Worm (Caenorhabditis elegans) whole organism, young adult: ENCODE results near the gene dhhc-4.
"Not testable (repeated sequence)": the region's sequence is repeated elsewhere in the genome, so short reads cannot be mapped to it uniquely, and the experiment has no call there.

Experiments used
- B0261.1 ChIP-seq: sonication (generic microtip); optimal IDR thresholded peaks from 2 replicates; lab custom pipeline; 2016; ENCODE audit warnings: mild to moderate bottlenecking, missing genetic modification characterization, moderate library complexity, missing compliant biosample characterization
- B0336.3 ChIP-seq: fragments of 200-800 bp; sonication (Bioruptor generic); IDR thresholded peaks from 2 replicates; pipeline ENCODE4 v1.3.6; 2022; ENCODE audit warnings: missing genetic modification characterization, missing compliant biosample characterization
- F23B12.7 ChIP-seq: sonication (generic microtip); optimal IDR thresholded peaks from 2 replicates; lab custom pipeline; 2017; ENCODE audit warnings: missing genetic modification characterization, mild to moderate bottlenecking, missing compliant biosample characterization, antibody characterized with exemption, moderate library complexity; ENCODE audit not compliant: insufficient read depth
- F33H1.4 ChIP-seq: fragments of 200-800 bp; sonication (Bioruptor generic); IDR thresholded peaks from 2 replicates; pipeline ENCODE4 v1.3.6; 2022; ENCODE audit warnings: missing genetic modification reagents, missing genetic modification characterization, missing compliant biosample characterization
- F37B4.10 ChIP-seq: fragments of 200-800 bp; sonication (Bioruptor generic); IDR thresholded peaks from 2 replicates; pipeline ENCODE4 v1.3.6; 2022; ENCODE audit warnings: missing genetic modification characterization, missing compliant biosample characterization
- T26A5.8 ChIP-seq: sonication (generic microtip); optimal IDR thresholded peaks from 2 replicates; lab custom pipeline; 2016; ENCODE audit warnings: missing genetic modification characterization, missing compliant biosample characterization
- Y53G8AR.9 ChIP-seq: fragments of 200-800 bp; sonication (Bioruptor generic); conservative IDR thresholded peaks from 2 replicates; pipeline ENCODE4 v1.3.6; 2022; ENCODE audit warnings: missing genetic modification reagents, missing genetic modification characterization, missing compliant biosample characterization
- Y56A3A.18 ChIP-seq: fragments of 200-800 bp; sonication (Bioruptor generic); IDR thresholded peaks from 2 replicates; pipeline ENCODE4 v1.3.6; 2022; ENCODE audit warnings: missing genetic modification reagents, missing genetic modification characterization, missing compliant biosample characterization
- Y79H2A.3 ChIP-seq: fragments of 200-800 bp; sonication (Bioruptor generic); conservative IDR thresholded peaks from 2 replicates; pipeline ENCODE4 v1.3.6; 2022; ENCODE audit warnings: missing genetic modification reagents, missing genetic modification characterization, missing compliant biosample characterization
- attf-3 ChIP-seq: fragments of 200-800 bp; sonication (Bioruptor generic); conservative IDR thresholded peaks from 2 replicates; pipeline ENCODE4 v1.3.6; 2022; ENCODE audit warnings: missing genetic modification reagents, missing genetic modification characterization, missing compliant biosample characterization
- ccch-3 ChIP-seq: fragments of 200-800 bp; sonication (Bioruptor generic); optimal IDR thresholded peaks from 2 replicates; lab custom pipeline; 2018; ENCODE audit warnings: mild to moderate bottlenecking, missing genetic modification characterization, missing compliant biosample characterization
- cebp-1 ChIP-seq, 2 experiments: fragments of 200-800 bp in 1 of 2; sonication (Bioruptor generic) in 1 of 2; sonication (generic microtip) in 1 of 2; IDR thresholded peaks in 1 of 2; optimal IDR thresholded peaks in 1 of 2; 2 replicates each; pipeline versions ENCODE4 v1.3.6 to Lab custom; 2017 to 2022; ENCODE audit warnings: missing compliant biosample characterization in 2 of 2, missing genetic modification characterization in 2 of 2, mild to moderate bottlenecking in 1 of 2, missing genetic modification reagents in 1 of 2, moderate library complexity in 1 of 2
- dox-1 ChIP-seq: fragments of 200-800 bp; sonication (Bioruptor generic); IDR thresholded peaks from 2 replicates; pipeline ENCODE4 v1.3.6; 2022; ENCODE audit warnings: missing genetic modification reagents, missing genetic modification characterization, missing compliant biosample characterization
- egl-18 ChIP-seq: fragments of 200-800 bp; sonication (Bioruptor generic); IDR thresholded peaks from 2 replicates; pipeline ENCODE4 v1.3.6; 2022; ENCODE audit warnings: missing genetic modification reagents, missing genetic modification characterization, missing compliant biosample characterization
- egrh-3 ChIP-seq: fragments of 200-800 bp; sonication (Bioruptor generic); IDR thresholded peaks from 2 replicates; pipeline ENCODE4 v1.3.6; 2022; ENCODE audit warnings: missing genetic modification reagents, missing genetic modification characterization, missing compliant biosample characterization
- ekl-4 ChIP-seq: fragments of 200-800 bp; sonication (Bioruptor generic); IDR thresholded peaks from 2 replicates; pipeline ENCODE4 v1.3.6; 2022; ENCODE audit warnings: missing genetic modification reagents, missing genetic modification characterization, missing compliant biosample characterization
- him-1 ChIP-seq: sonication (generic microtip); optimal IDR thresholded peaks from 2 replicates; lab custom pipeline; 2016; ENCODE audit warnings: missing genotype, missing genetic modification reagents, missing genetic modification characterization, missing compliant biosample characterization
- hmg-1.2 ChIP-seq: fragments of 200-800 bp; sonication (Bioruptor generic); IDR thresholded peaks from 2 replicates; pipeline ENCODE4 v1.3.6; 2022; ENCODE audit warnings: missing genetic modification reagents, missing genetic modification characterization, missing compliant biosample characterization
- hmg-20 ChIP-seq: fragments of 200-800 bp; sonication (Bioruptor generic); IDR thresholded peaks from 2 replicates; pipeline ENCODE4 v1.3.6; 2022; ENCODE audit warnings: missing genetic modification reagents, missing genetic modification characterization, missing compliant biosample characterization
- lin-26 ChIP-seq: fragments of 200-800 bp; sonication (Bioruptor generic); IDR thresholded peaks from 2 replicates; pipeline ENCODE4 v1.3.6; 2022; ENCODE audit warnings: missing genetic modification reagents, missing genetic modification characterization, missing compliant biosample characterization
- lin-35 ChIP-seq, 3 experiments: fragments of 150-350 bp in 2 of 3; sonication (generic microtip) in 1 of 3; optimal IDR thresholded peaks; 2 replicates each; lab custom pipeline; 2014 to 2018; ENCODE audit warnings: missing biosample characterization in 3 of 3, missing genetic modification characterization in 3 of 3, missing genetic modification reagents in 3 of 3
- madf-3 ChIP-seq: fragments of 200-800 bp; sonication (Bioruptor generic); IDR thresholded peaks from 2 replicates; pipeline ENCODE4 v1.3.6; 2022; ENCODE audit warnings: missing genetic modification reagents, missing genetic modification characterization, missing compliant biosample characterization
- madf-6 ChIP-seq: fragments of 200-800 bp; sonication (Bioruptor generic); IDR thresholded peaks from 2 replicates; pipeline ENCODE4 v1.3.6; 2022; ENCODE audit warnings: missing genetic modification reagents, missing genetic modification characterization, missing compliant biosample characterization
- madf-8 ChIP-seq: fragments of 200-800 bp; sonication (Bioruptor generic); conservative IDR thresholded peaks from 2 replicates; pipeline ENCODE4 v1.3.6; 2022; ENCODE audit warnings: missing genetic modification reagents, missing genetic modification characterization, missing compliant biosample characterization
- mcd-1 ChIP-seq: fragments of 200-800 bp; sonication (Bioruptor generic); IDR thresholded peaks from 2 replicates; pipeline ENCODE4 v1.3.6; 2022; ENCODE audit warnings: missing genetic modification reagents, missing genetic modification characterization, missing compliant biosample characterization
- nhr-80 ChIP-seq: sonication (generic microtip); optimal IDR thresholded peaks from 2 replicates; lab custom pipeline; 2016; ENCODE audit warnings: missing genetic modification characterization, missing compliant biosample characterization
- nhr-90 ChIP-seq: sonication (generic microtip); optimal IDR thresholded peaks from 2 replicates; lab custom pipeline; 2016; ENCODE audit warnings: missing genotype, mild to moderate bottlenecking, missing genetic modification characterization, missing compliant biosample characterization
- pbrm-1 ChIP-seq: fragments of 200-800 bp; sonication (Bioruptor generic); IDR thresholded peaks from 2 replicates; pipeline ENCODE4 v1.3.6; 2022; ENCODE audit warnings: missing genetic modification reagents, missing genetic modification characterization, missing compliant biosample characterization
- rec-8 ChIP-seq, 2 experiments: sonication (generic microtip); optimal IDR thresholded peaks; 2 replicates each; lab custom pipeline; 2016; ENCODE audit warnings: mild to moderate bottlenecking in 2 of 2, missing genetic modification characterization in 2 of 2, missing genetic modification reagents in 2 of 2, missing genotype in 2 of 2, missing biosample characterization in 1 of 2, missing compliant biosample characterization in 1 of 2, moderate library complexity in 1 of 2
- repo-1 ChIP-seq: sonication (generic microtip); optimal IDR thresholded peaks from 2 replicates; lab custom pipeline; 2017; ENCODE audit warnings: mild to moderate bottlenecking, missing genetic modification characterization, missing compliant biosample characterization
- rpc-1 ChIP-seq, 2 experiments: fragments of 150-350 bp in 1 of 2; sonication (generic microtip) in 1 of 2; optimal IDR thresholded peaks; 2 replicates each; lab custom pipeline; 2014 to 2018; ENCODE audit warnings: missing biosample characterization in 1 of 2, missing genetic modification characterization in 1 of 2, missing genetic modification reagents in 1 of 2, missing genotype in 1 of 2
- sdz-38 ChIP-seq: sonication (generic microtip); optimal IDR thresholded peaks from 2 replicates; lab custom pipeline; 2016; ENCODE audit warnings: missing genotype, missing genetic modification characterization, missing compliant biosample characterization
- somi-1 ChIP-seq: fragments of 200-800 bp; sonication (Bioruptor generic); optimal IDR thresholded peaks from 2 replicates; lab custom pipeline; 2018; ENCODE audit warnings: mild to moderate bottlenecking, missing genetic modification characterization, missing compliant biosample characterization
- tbp1 ChIP-seq: fragments of 200-800 bp; sonication (Bioruptor generic); optimal IDR thresholded peaks from 2 replicates; lab custom pipeline; 2018; ENCODE audit warnings: mild to moderate bottlenecking, missing genetic modification characterization, missing compliant biosample characterization
- xnd-1 ChIP-seq: sonication (generic microtip); optimal IDR thresholded peaks from 2 replicates; lab custom pipeline; 2016; ENCODE audit warnings: missing genotype, missing genetic modification reagents, missing genetic modification characterization, missing compliant biosample characterization
- ztf-28 ChIP-seq: fragments of 200-800 bp; sonication (Bioruptor generic); IDR thresholded peaks from 2 replicates; pipeline ENCODE4 v1.3.6; 2022; ENCODE audit warnings: missing genetic modification reagents, missing genetic modification characterization, missing compliant biosample characterization
- ztf-6 ChIP-seq: fragments of 200-800 bp; sonication (Bioruptor generic); IDR thresholded peaks from 2 replicates; pipeline ENCODE4 v1.3.6; 2022; ENCODE audit warnings: missing genetic modification reagents, missing genetic modification characterization, missing compliant biosample characterization

dhhc-4 gene

DNA sequence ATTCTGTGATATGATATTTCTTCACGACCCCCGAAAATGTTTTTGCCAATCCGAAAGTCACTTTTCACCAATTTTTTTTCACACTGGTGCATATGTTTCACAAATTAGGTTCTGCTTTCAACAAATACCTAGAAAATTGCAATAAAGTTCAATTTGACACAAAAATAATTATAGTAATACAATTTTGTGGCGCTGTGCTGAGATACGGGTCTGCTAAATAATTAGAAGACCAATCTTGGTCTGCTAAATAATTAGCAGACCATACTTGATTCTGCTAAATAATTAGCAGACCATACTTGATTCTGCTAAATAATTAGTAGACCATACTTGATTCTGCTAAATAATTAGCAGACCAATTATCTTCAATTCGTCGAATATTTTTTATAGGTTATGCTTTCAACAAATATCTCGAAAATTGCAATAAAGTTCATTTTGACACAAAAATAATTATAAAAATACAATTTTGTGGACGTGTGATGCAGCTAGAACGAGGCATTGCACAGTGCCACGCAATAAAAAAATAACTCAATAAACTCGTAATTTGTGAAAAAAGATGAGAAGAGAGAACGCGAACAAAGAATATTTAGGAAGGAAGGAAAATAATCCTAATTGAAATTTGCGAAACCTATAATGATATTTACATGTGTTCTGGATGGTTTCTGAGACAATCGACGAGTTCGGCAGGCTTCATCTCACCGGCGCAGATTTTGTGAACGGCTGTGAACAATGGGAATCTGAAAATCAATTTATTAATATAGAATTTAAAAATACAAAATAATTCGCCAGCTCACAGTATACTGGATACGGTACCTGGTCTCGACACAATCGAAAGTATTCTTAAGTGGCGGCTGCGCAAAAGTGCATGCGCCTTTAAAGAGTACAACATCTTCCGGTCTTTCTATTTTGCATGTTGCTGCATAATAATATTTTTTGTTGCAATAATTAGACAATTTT lies 13.6 kb downstream of the dhhc-4 start:
- TF ChIP-seq somi-1 (GFP tag; lab: Kevin White, UChicago) = peak; percentile 2
- peak; percentile 98 for TF ChIP-seq him-1 (tag; lab: Kevin White, UChicago)
- peak in 1 of 3 experiments; percentile 2 for TF ChIP-seq lin-35 (GFP tag; optimal IDR thresholded peaks at IDR 0.05; lab: Kevin White, UChicago)
- TF ChIP-seq egl-18 = no peak
- TF ChIP-seq sdz-38 (tag; lab: Kevin White, UChicago) = no peak
- no peak for TF ChIP-seq Y79H2A.3 (GFP tag; lab: Robert Waterston, UW)
- TF ChIP-seq B0261.1 = no peak
- TF ChIP-seq egrh-3 (GFP tag; lab: Robert Waterston, UW) = no peak
- TF ChIP-seq xnd-1 (tag; lab: Kevin White, UChicago) = no peak
- peak; percentile 63; the same call in 1 of the 2 replicates for TF ChIP-seq B0336.3 (GFP tag; lab: Robert Waterston, UW)
- no peak for TF ChIP-seq nhr-90 (tag; lab: Kevin White, UChicago)
- TF ChIP-seq repo-1 (tag; lab: Kevin White, UChicago) = peak; percentile 77
- peak; percentile 72; the same call in 1 of the 2 replicates for TF ChIP-seq Y56A3A.18 (GFP tag; lab: Robert Waterston, UW)
- no peak for TF ChIP-seq hmg-20
- TF ChIP-seq cebp-1 (GFP tag; IDR thresholded peaks at IDR 0.05; lab: Robert Waterston, UW) = no peak
- TF ChIP-seq cebp-1 (tag; optimal IDR thresholded peaks at IDR 0.05; lab: Kevin White, UChicago) = no peak
- TF ChIP-seq rec-8 (tag; optimal IDR thresholded peaks at IDR 0.05; lab: Kevin White, UChicago) = no peak
- TF ChIP-seq ztf-6 (GFP tag; lab: Robert Waterston, UW) = no peak
- no peak for TF ChIP-seq attf-3 (GFP tag; lab: Robert Waterston, UW)
- peak; percentile 25; the same call in 1 of the 2 replicates for TF ChIP-seq pbrm-1
- no peak for TF ChIP-seq nhr-80 (tag; lab: Kevin White, UChicago)
- TF ChIP-seq F33H1.4 (GFP tag; lab: Robert Waterston, UW) = no peak
- no peak for TF ChIP-seq ccch-3 (GFP tag; lab: Kevin White, UChicago)
- TF ChIP-seq F23B12.7 (tag; lab: Kevin White, UChicago) = no peak
- TF ChIP-seq Y53G8AR.9 (GFP tag; lab: Robert Waterston, UW) = 0 out of 2 replicates have a peak, but pooled peaks have one; percentile 51

DNA sequence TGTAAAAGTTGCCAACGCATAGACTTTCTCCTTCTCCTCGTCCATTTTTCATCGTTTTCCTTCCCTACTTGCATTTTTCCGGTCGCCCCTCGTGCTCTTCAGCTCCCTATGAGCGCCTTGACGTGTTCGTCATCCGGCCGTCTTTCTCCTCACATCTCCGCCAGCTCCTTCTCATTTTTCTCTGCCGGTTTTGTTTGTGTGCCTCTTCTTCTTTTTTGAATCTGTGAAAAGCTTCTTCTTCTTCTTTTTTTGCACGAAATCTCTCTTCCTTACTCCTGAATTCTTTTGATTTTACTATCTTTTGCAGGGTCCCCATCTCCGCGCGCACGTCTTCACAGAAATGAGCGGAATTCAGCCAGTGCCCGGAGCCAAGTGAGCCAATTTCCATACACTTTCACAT lies 16.0 kb downstream of the dhhc-4 start, which contains the start of gene K11H3.3:
Gene K11H3.3 (plus strand): TSS at position 308 of the 400 bp plus-strand sequence.
- TF ChIP-seq dox-1 (0 out of 2 replicates have a peak, but pooled peaks have one; percentile 5), T26A5.8 (no peak)

DNA sequence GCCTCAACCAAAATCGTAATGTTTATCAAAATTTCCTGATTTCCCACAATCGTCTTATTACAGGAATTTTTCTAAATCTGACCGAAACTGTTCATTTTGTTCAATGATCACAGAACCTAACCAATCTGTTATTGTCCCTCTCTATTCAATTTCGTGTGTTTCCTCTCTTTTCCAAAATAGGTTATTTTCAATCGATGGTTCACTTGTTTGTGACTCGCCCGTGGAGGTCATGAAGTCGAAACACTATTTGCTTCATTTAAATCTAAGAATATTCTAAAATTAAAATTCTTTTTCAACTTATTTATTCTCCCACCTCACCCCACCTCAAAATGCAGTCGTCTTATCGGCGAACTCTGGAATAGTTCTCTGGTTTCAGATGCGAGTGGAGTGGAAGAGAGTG lies 16.7 kb downstream of the dhhc-4 start:
- no peak for TF ChIP-seq F37B4.10 (GFP tag; lab: Robert Waterston, UW)
- TF ChIP-seq nhr-80 (tag; lab: Kevin White, UChicago) = peak; percentile 47
- TF ChIP-seq, all 124 proteins: peak for 1

DNA sequence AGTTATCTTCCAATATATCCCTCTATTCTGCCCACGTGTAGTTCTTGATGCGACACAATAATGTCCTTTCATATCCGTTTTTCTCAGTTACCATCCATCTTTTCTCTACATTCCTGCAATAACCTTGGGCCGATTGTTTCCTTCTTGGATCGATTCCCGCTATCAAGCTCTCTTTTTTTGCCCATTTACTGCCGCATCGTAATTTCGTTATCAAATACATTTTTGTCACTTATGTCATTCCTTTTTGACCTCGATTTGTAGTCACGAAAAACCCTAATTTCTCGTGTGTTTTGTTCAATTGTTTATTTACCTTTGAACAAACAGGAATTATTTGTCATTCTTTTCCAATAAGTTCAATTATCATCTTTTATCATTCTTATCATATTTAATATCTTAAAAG lies 17.6 kb downstream of the dhhc-4 start:
- TF ChIP-seq nhr-80 (tag; lab: Kevin White, UChicago) (peak; percentile 62), B0336.3 (GFP tag; lab: Robert Waterston, UW) (no peak)

DNA sequence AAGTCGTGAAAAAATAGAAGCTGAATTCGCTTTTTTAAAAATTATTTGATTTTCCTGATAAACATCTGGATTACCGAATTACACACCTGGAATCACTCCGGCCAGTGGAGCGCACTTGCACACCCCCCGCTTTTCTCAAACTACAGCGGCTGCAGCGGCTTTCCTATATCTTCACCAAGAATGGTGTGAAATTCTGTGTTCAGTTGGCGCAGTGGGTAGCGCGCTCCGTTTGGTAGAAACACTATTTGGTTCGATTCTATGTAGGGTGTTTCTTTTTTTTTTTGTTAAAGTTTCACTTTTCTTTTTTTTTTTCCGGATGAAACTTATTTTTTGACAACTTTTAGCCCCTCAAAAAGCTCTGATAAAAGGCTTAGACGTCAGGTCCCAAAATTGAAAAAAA lies 18.5 kb downstream of the dhhc-4 start:
- TF ChIP-seq B0261.1 (peak; percentile 43), ztf-28 (GFP tag; lab: Robert Waterston, UW) (0 out of 2 replicates have a peak, but pooled peaks have one; percentile 53), lin-26 (GFP tag; lab: Robert Waterston, UW) (peak; percentile 73; the same call in 1 of the 2 replicates), madf-8 (GFP tag; lab: Robert Waterston, UW) (peak; percentile 29; the same call in 1 of the 2 replicates), mcd-1 (GFP tag; lab: Robert Waterston, UW) (peak; percentile 74), pbrm-1 (0 out of 2 replicates have a peak, but pooled peaks have one; percentile 42), rpc-1 (tag; optimal IDR thresholded peaks at IDR 0.05; lab: Kevin White, UChicago) (peak; percentile 49), madf-3 (GFP tag; lab: Robert Waterston, UW) (0 out of 2 replicates have a peak, but pooled peaks have one; percentile 57), hmg-1.2 (GFP tag; lab: Robert Waterston, UW) (peak; percentile 39), tbp1 (GFP tag; lab: Kevin White, UChicago) (peak; percentile 73), ekl-4 (peak; percentile 21; the same call in 1 of the 2 replicates), madf-6 (peak; percentile 59), Y79H2A.3 (GFP tag; lab: Robert Waterston, UW) (peak; percentile 64; the same call in 1 of the 2 replicates), egrh-3 (GFP tag; lab: Robert Waterston, UW) (0 out of 2 replicates have a peak, but pooled peaks have one; percentile 14)
- TF ChIP-seq rpc-1 (optimal IDR thresholded peaks at IDR 0.05; lab: Kevin White, UChicago) = not testable (repeated sequence)
